Fruit fly (Drosophila melanogaster) whole organism, embryonic: ENCODE results near the gene CG33490.

Experiments used
- B-H1 ChIP-seq: fragments of 200-800 bp; sonication (Bioruptor generic); IDR thresholded peaks from 3 replicates; pipeline ENCODE4 v1.3.6; 2022; ENCODE audit warnings: missing biosample characterization, missing genetic modification characterization
- Blimp-1 ChIP-seq: fragments of 200-800 bp; sonication (Bioruptor generic); optimal IDR thresholded peaks from 3 replicates; lab custom pipeline; 2018; ENCODE audit warnings: missing biosample characterization, missing genetic modification characterization, mild to moderate bottlenecking, moderate library complexity, missing genetic modification reagents
- CG10209 ChIP-seq: fragments of 200-800 bp; sonication (Bioruptor generic); optimal IDR thresholded peaks from 3 replicates; lab custom pipeline; 2017; ENCODE audit warnings: missing biosample characterization, mild to moderate bottlenecking, missing genetic modification characterization, missing genetic modification reagents
- CG12769 ChIP-seq: fragments of 200-800 bp; sonication (Bioruptor generic); optimal IDR thresholded peaks from 2 replicates; lab custom pipeline; 2019; ENCODE audit warnings: missing biosample characterization, mild to moderate bottlenecking, missing genetic modification characterization, moderate library complexity
- CG17186 ChIP-seq: fragments of 200-800 bp; sonication (Bioruptor generic); optimal IDR thresholded peaks from 3 replicates; lab custom pipeline; 2017; ENCODE audit warnings: missing biosample characterization, missing genetic modification reagents, missing genetic modification characterization
- CG17385 ChIP-seq: fragments of 200-800 bp; sonication (Bioruptor generic); optimal IDR thresholded peaks from 3 replicates; lab custom pipeline; 2018; ENCODE audit warnings: missing biosample characterization, mild to moderate bottlenecking, missing genetic modification characterization
- CG18619 ChIP-seq: fragments of 200-800 bp; sonication (Bioruptor generic); optimal IDR thresholded peaks from 3 replicates; lab custom pipeline; 2017; ENCODE audit warnings: missing biosample characterization, mild to moderate bottlenecking, missing genetic modification characterization
- CG18764 ChIP-seq: fragments of 200-800 bp; sonication (Bioruptor generic); optimal IDR thresholded peaks from 3 replicates; lab custom pipeline; 2016; ENCODE audit warnings: missing biosample characterization, missing genetic modification characterization
- CG2889 ChIP-seq: fragments of 200-800 bp; sonication (Bioruptor generic); IDR thresholded peaks from 3 replicates; pipeline ENCODE4 v1.3.6; 2022; ENCODE audit warnings: missing biosample characterization, missing genetic modification characterization
- CG32772 ChIP-seq: fragments of 200-800 bp; sonication (Bioruptor generic); IDR thresholded peaks from 2 replicates; pipeline ENCODE4 v1.3.6; 2022; ENCODE audit warnings: missing biosample characterization, missing genetic modification characterization
- CG3281 ChIP-seq: fragments of 200-800 bp; sonication (Bioruptor generic); optimal IDR thresholded peaks from 3 replicates; lab custom pipeline; 2017; ENCODE audit warnings: missing biosample characterization, mild to moderate bottlenecking, missing genetic modification characterization
- CG34376 ChIP-seq: fragments of 200-800 bp; sonication (Bioruptor generic); optimal IDR thresholded peaks from 2 replicates; lab custom pipeline; 2018; ENCODE audit warnings: missing biosample characterization, mild to moderate bottlenecking, missing genetic modification characterization
- CG43689 ChIP-seq: fragments of 200-800 bp; sonication (Bioruptor generic); IDR thresholded peaks from 2 replicates; pipeline ENCODE4 v1.3.6; 2022; ENCODE audit warnings: missing biosample characterization, missing genetic modification characterization
- CG5245 ChIP-seq: fragments of 200-800 bp; sonication (Bioruptor generic); optimal IDR thresholded peaks from 3 replicates; lab custom pipeline; 2016; ENCODE audit warnings: missing biosample characterization, missing genetic modification characterization
- CG6654 ChIP-seq: fragments of 200-800 bp; sonication (Bioruptor generic); optimal IDR thresholded peaks from 2 replicates; lab custom pipeline; 2017; ENCODE audit warnings: missing biosample characterization, mild to moderate bottlenecking, missing genetic modification characterization
- CG6791 ChIP-seq: fragments of 200-800 bp; sonication (Bioruptor generic); IDR thresholded peaks from 3 replicates; pipeline ENCODE4 v1.3.6; 2022; ENCODE audit warnings: missing biosample characterization, missing genetic modification characterization; ENCODE audit not compliant: partially characterized antibody
- CG7357 ChIP-seq: fragments of 200-800 bp; sonication (Bioruptor generic); IDR thresholded peaks from 3 replicates; pipeline ENCODE4 v1.3.6; 2022; ENCODE audit warnings: missing biosample characterization, missing genetic modification characterization
- CG7745 ChIP-seq: fragments of 200-800 bp; sonication (Bioruptor generic); optimal IDR thresholded peaks from 2 replicates; lab custom pipeline; 2018; ENCODE audit warnings: missing biosample characterization, mild to moderate bottlenecking, missing genetic modification characterization, moderate library complexity
- CG8765 ChIP-seq: fragments of 200-800 bp; sonication (Bioruptor generic); IDR thresholded peaks from 2 replicates; pipeline ENCODE4 v1.3.6; 2022; ENCODE audit warnings: missing biosample characterization, missing genetic modification characterization
- CG9437 ChIP-seq: fragments of 200-800 bp; sonication (Bioruptor generic); optimal IDR thresholded peaks from 2 replicates; lab custom pipeline; 2018; ENCODE audit warnings: missing biosample characterization, mild to moderate bottlenecking, missing genetic modification characterization
- CG9797 ChIP-seq: fragments of 200-800 bp; sonication (Bioruptor generic); optimal IDR thresholded peaks from 3 replicates; lab custom pipeline; 2018; ENCODE audit warnings: missing biosample characterization, mild to moderate bottlenecking, missing genetic modification characterization
- CHES-1-like ChIP-seq: fragments of 200-800 bp; sonication (Bioruptor generic); optimal IDR thresholded peaks from 2 replicates; lab custom pipeline; 2016; ENCODE audit warnings: missing biosample characterization, missing genetic modification characterization
- CTCF ChIP-seq: fragments of 200-800 bp; sonication (Bioruptor generic); optimal IDR thresholded peaks from 2 replicates; lab custom pipeline; 2017; ENCODE audit warnings: missing biosample characterization, mild to moderate bottlenecking, missing genetic modification characterization, moderate library complexity
- Chrac-16 ChIP-seq: fragments of 200-800 bp; sonication (Bioruptor generic); optimal IDR thresholded peaks from 3 replicates; lab custom pipeline; 2016; ENCODE audit warnings: missing biosample characterization, missing genetic modification characterization
- E2f1 ChIP-seq: fragments of 200-800 bp; sonication (Bioruptor generic); IDR thresholded peaks from 2 replicates; pipeline ENCODE4 v1.3.6; 2022; ENCODE audit warnings: missing biosample characterization, missing genetic modification characterization
- Fer1 ChIP-seq: fragments of 200-800 bp; sonication (Bioruptor generic); optimal IDR thresholded peaks from 2 replicates; lab custom pipeline; 2017; ENCODE audit warnings: missing biosample characterization, mild to moderate bottlenecking, missing genetic modification characterization
- Hr51 ChIP-seq, 2 experiments: fragments of 200-800 bp; sonication (Bioruptor generic); optimal IDR thresholded peaks; 2 replicates in 1 of 2; 3 replicates in 1 of 2; lab custom pipeline; 2016 to 2018; ENCODE audit warnings: missing biosample characterization in 2 of 2, missing genetic modification characterization in 2 of 2, mild to moderate bottlenecking in 1 of 2, moderate library complexity in 1 of 2
- NfI ChIP-seq: fragments of 200-800 bp; sonication (Bioruptor generic); optimal IDR thresholded peaks from 3 replicates; lab custom pipeline; 2018; ENCODE audit warnings: missing biosample characterization, mild to moderate bottlenecking, missing genetic modification characterization, moderate library complexity
- Poxn ChIP-seq: fragments of 200-800 bp; sonication (Bioruptor generic); IDR thresholded peaks from 2 replicates; pipeline ENCODE4 v1.3.6; 2022; ENCODE audit warnings: missing biosample characterization, missing genetic modification characterization
- Sry-β ChIP-seq: fragments of 200-800 bp; sonication (Bioruptor generic); optimal IDR thresholded peaks from 2 replicates; lab custom pipeline; 2018; ENCODE audit warnings: missing biosample characterization, mild to moderate bottlenecking, missing genetic modification characterization, moderate library complexity
- Ssrp ChIP-seq: fragments of 200-800 bp; sonication (Bioruptor generic); optimal IDR thresholded peaks from 2 replicates; lab custom pipeline; 2018; ENCODE audit warnings: missing biosample characterization, mild to moderate bottlenecking, missing genetic modification characterization, moderate library complexity
- Stat92E ChIP-seq, 3 experiments: fragments of >200 bp in 2 of 3; fragments of 200-800 bp in 1 of 3; sonication (Bioruptor generic) in 1 of 3; optimal IDR thresholded peaks; 2 replicates each; lab custom pipeline; 2017 to 2019; ENCODE audit warnings: missing biosample characterization in 3 of 3, missing genetic modification characterization in 3 of 3, mild to moderate bottlenecking in 1 of 3, moderate library complexity in 1 of 3
- aop ChIP-seq: fragments of 200-800 bp; sonication (Bioruptor generic); IDR thresholded peaks from 2 replicates; pipeline ENCODE4 v1.3.6; 2022; ENCODE audit warnings: missing biosample characterization, missing genetic modification characterization
- bab2 ChIP-seq: fragments of 200-800 bp; sonication (Bioruptor generic); optimal IDR thresholded peaks from 2 replicates; lab custom pipeline; 2016; ENCODE audit warnings: missing biosample characterization, missing genetic modification characterization
- cas ChIP-seq: fragments of 200-800 bp; sonication (Bioruptor generic); IDR thresholded peaks from 2 replicates; pipeline ENCODE4 v1.3.6; 2022; ENCODE audit warnings: missing biosample characterization, missing genetic modification characterization
- crc ChIP-seq: fragments of 200-800 bp; sonication (Bioruptor generic); optimal IDR thresholded peaks from 2 replicates; lab custom pipeline; 2016; ENCODE audit warnings: missing biosample characterization, missing genetic modification characterization
- cwo ChIP-seq: fragments of 200-800 bp; sonication (Bioruptor generic); optimal IDR thresholded peaks from 3 replicates; lab custom pipeline; 2017; ENCODE audit warnings: missing biosample characterization, missing genetic modification characterization, mild to moderate bottlenecking, moderate library complexity, missing genetic modification reagents
- ems ChIP-seq: fragments of 200-800 bp; sonication (Bioruptor generic); optimal IDR thresholded peaks from 3 replicates; lab custom pipeline; 2016; ENCODE audit warnings: missing biosample characterization, missing genetic modification characterization
- grau ChIP-seq: fragments of 200-800 bp; optimal IDR thresholded peaks from 3 replicates; lab custom pipeline; 2019; ENCODE audit warnings: missing biosample characterization, mild to moderate bottlenecking, missing genetic modification characterization, moderate library complexity
- h ChIP-seq: fragments of >200 bp; optimal IDR thresholded peaks from 2 replicates; lab custom pipeline; 2017
- kay ChIP-seq: fragments of 200-800 bp; sonication (Bioruptor generic); optimal IDR thresholded peaks from 2 replicates; lab custom pipeline; 2016; ENCODE audit warnings: missing biosample characterization, missing genetic modification characterization
- mam ChIP-seq: fragments of 200-800 bp; sonication (Bioruptor generic); optimal IDR thresholded peaks from 3 replicates; lab custom pipeline; 2016; ENCODE audit warnings: missing biosample characterization, missing genetic modification characterization
- pan ChIP-seq, 4 experiments: fragments of >200 bp in 3 of 4; fragments of 200-800 bp in 1 of 4; sonication (Bioruptor generic) in 1 of 4; optimal IDR thresholded peaks in 3 of 4; IDR thresholded peaks in 1 of 4; 2 replicates each; pipeline versions ENCODE4 v1.3.6 to Lab custom; 2017 to 2022; ENCODE audit warnings: missing biosample characterization in 2 of 4, missing genetic modification characterization in 2 of 4, mixed read lengths in 1 of 4
- prd ChIP-seq, 3 experiments: fragments of >200 bp in 2 of 3; fragments of 200-800 bp in 1 of 3; sonication (Bioruptor generic) in 1 of 3; optimal IDR thresholded peaks in 2 of 3; IDR thresholded peaks in 1 of 3; 2 replicates in 2 of 3; 3 replicates in 1 of 3; pipeline versions ENCODE4 v1.3.6 to Lab custom; 2017 to 2022; ENCODE audit warnings: missing biosample characterization in 1 of 3, missing genetic modification characterization in 1 of 3
- pzg ChIP-seq: fragments of 200-800 bp; sonication (Bioruptor generic); optimal IDR thresholded peaks from 3 replicates; lab custom pipeline; 2018; ENCODE audit warnings: missing biosample characterization, mild to moderate bottlenecking, missing genetic modification characterization, moderate library complexity
- ranshi ChIP-seq: fragments of 200-800 bp; sonication (Bioruptor generic); IDR thresholded peaks from 2 replicates; pipeline ENCODE4 v1.3.6; 2022; ENCODE audit warnings: missing biosample characterization, missing genetic modification characterization
- schlank ChIP-seq: fragments of 200-800 bp; sonication (Bioruptor generic); optimal IDR thresholded peaks from 2 replicates; lab custom pipeline; 2018; ENCODE audit warnings: missing biosample characterization, mild to moderate bottlenecking, missing genetic modification characterization
- slp2 ChIP-seq: fragments of 200-800 bp; sonication (Bioruptor generic); optimal IDR thresholded peaks from 2 replicates; lab custom pipeline; 2016; ENCODE audit warnings: missing biosample characterization, missing genetic modification characterization
- sug ChIP-seq: fragments of 200-800 bp; optimal IDR thresholded peaks from 2 replicates; lab custom pipeline; 2019; ENCODE audit warnings: missing biosample characterization, mild to moderate bottlenecking, missing genetic modification characterization, moderate library complexity
- usp ChIP-seq: fragments of >200 bp; optimal IDR thresholded peaks from 2 replicates; lab custom pipeline; 2017; ENCODE audit warnings: missing biosample characterization, missing genetic modification characterization
- zen2 ChIP-seq: fragments of 200-800 bp; sonication (Bioruptor generic); IDR thresholded peaks from 3 replicates; pipeline ENCODE4 v1.3.6; 2022; ENCODE audit warnings: missing biosample characterization, missing genetic modification characterization; ENCODE audit not compliant: partially characterized antibody

Gene CG33490

dm6 chr3L:11551949-11552348 lies 22.5 kb downstream of the CG33490 start (continued):
- TF ChIP-seq CG7357 (GFP tag; lab: Robert Waterston, UW) (no peak), CG3281 (no peak), Stat92E (GFP tag; optimal IDR thresholded peaks at IDR 0.05; lab: Kevin White, UChicago) (no peak), mam (GFP tag; lab: Kevin White, UChicago) (no peak), cwo (GFP tag; lab: Kevin White, UChicago) (no peak), crc (GFP tag; lab: Kevin White, UChicago) (no peak), grau (peak; percentile 40), h (lab: Kevin White, UChicago) (no peak), usp (no peak), CG8765 (GFP tag; lab: Robert Waterston, UW) (no peak), CG18619 (no peak), prd (optimal IDR thresholded peaks at IDR 0.05; lab: Kevin White, UChicago) (no peak), prd (GFP tag; IDR thresholded peaks at IDR 0.05; lab: Robert Waterston, UW) (peak; percentile 67), E2f1 (GFP tag; lab: Robert Waterston, UW) (peak; percentile 52), Chrac-16 (GFP tag; lab: Kevin White, UChicago) (peak; percentile 45), Blimp-1 (GFP tag; lab: Kevin White, UChicago) (peak; percentile 68), CG6791 (GFP tag; lab: Robert Waterston, UW) (no peak), NfI (no peak), Ssrp (tag; lab: Kevin White, UChicago) (peak; percentile 15), pan (optimal IDR thresholded peaks at IDR 0.05; lab: Kevin White, UChicago) (no peak), pan (GFP tag; optimal IDR thresholded peaks at IDR 0.05 in 1 of 2, IDR thresholded peaks at IDR 0.05 in 1 of 2) (peak in 1 of 2 experiments; percentile 25), CG12769 (tag; lab: Kevin White, UChicago) (no peak), CG2889 (no peak), CG17385 (peak; percentile 2), ems (GFP tag; lab: Kevin White, UChicago) (peak; percentile 2), pzg (GFP tag; lab: Kevin White, UChicago) (no peak), CG9437 (GFP tag; lab: Kevin White, UChicago) (no peak), CG32772 (no peak), CG6654 (GFP tag; lab: Kevin White, UChicago) (no peak), slp2 (GFP tag; lab: Kevin White, UChicago) (no peak), CG18764 (GFP tag; lab: Kevin White, UChicago) (no peak), cas (GFP tag; lab: Robert Waterston, UW) (no peak), Poxn (GFP tag; lab: Robert Waterston, UW) (no peak), Sry-β (GFP tag; lab: Kevin White, UChicago) (no peak), CG9797 (GFP tag; lab: Kevin White, UChicago) (no peak), ranshi (GFP tag; lab: Robert Waterston, UW) (0 out of 2 replicates have a peak, but pooled peaks have one; percentile 24), CHES-1-like (GFP tag; lab: Kevin White, UChicago) (peak; percentile 4), CG43689 (GFP tag; lab: Robert Waterston, UW) (no peak), sug (tag; lab: Kevin White, UChicago) (no peak), bab2 (GFP tag; lab: Kevin White, UChicago) (no peak), CG34376 (GFP tag; lab: Kevin White, UChicago) (no peak), B-H1 (GFP tag; lab: Robert Waterston, UW) (no peak), schlank (no peak), CG7745 (tag; lab: Kevin White, UChicago) (no peak), CG10209 (GFP tag; lab: Kevin White, UChicago) (no peak), CTCF (no peak), CG5245 (GFP tag; lab: Kevin White, UChicago) (no peak), kay (GFP tag; lab: Kevin White, UChicago) (peak; percentile 6), Hr51 (GFP tag; optimal IDR thresholded peaks at IDR 0.05; lab: Kevin White, UChicago) (peak in 1 of 2 experiments; percentile 20), aop (GFP tag; lab: Robert Waterston, UW) (no peak), Fer1 (GFP tag; lab: Kevin White, UChicago) (no peak), CG17186 (GFP tag; lab: Kevin White, UChicago) (no peak), zen2 (no peak)
